Worm (Caenorhabditis elegans) whole organism, L3 larva: Measurements from ENCODE around the gene T03G6.1.

Experiments used
- R02D3.7 ChIP-seq: fragments of 150-350 bp; optimal IDR thresholded peaks from 2 replicates; lab custom pipeline; 2014; ENCODE audit warnings: missing biosample characterization, missing genetic modification characterization
- ZK546.5 ChIP-seq: sonication (generic microtip); optimal IDR thresholded peaks from 2 replicates; lab custom pipeline; 2017; ENCODE audit warnings: missing biosample characterization, missing genetic modification characterization
- ceh-16 ChIP-seq: sonication (generic microtip); optimal IDR thresholded peaks from 2 replicates; lab custom pipeline; 2017; ENCODE audit warnings: missing biosample characterization, missing genetic modification characterization
- ceh-28 ChIP-seq: fragments of 150-350 bp; optimal IDR thresholded peaks from 2 replicates; lab custom pipeline; 2014; ENCODE audit warnings: missing biosample characterization, missing genetic modification reagents, missing genetic modification characterization
- ceh-82 ChIP-seq: fragments of 150-350 bp; optimal IDR thresholded peaks from 2 replicates; lab custom pipeline; 2014; ENCODE audit warnings: missing biosample characterization, missing genetic modification characterization
- egl-27 ChIP-seq: sonication (generic microtip); optimal IDR thresholded peaks from 4 replicates; lab custom pipeline; 2017; ENCODE audit warnings: missing biosample characterization, missing genetic modification reagents, missing genetic modification characterization
- egl-5 ChIP-seq: fragments of 150-350 bp; optimal IDR thresholded peaks from 2 replicates; lab custom pipeline; 2017; ENCODE audit warnings: missing biosample characterization, missing genetic modification reagents, missing genetic modification characterization, inconsistent platforms
- elt-1 ChIP-seq: fragments of 150-350 bp; optimal IDR thresholded peaks from 2 replicates; lab custom pipeline; 2014; ENCODE audit warnings: missing biosample characterization, missing genetic modification characterization
- elt-2 ChIP-seq: sonication (generic microtip); optimal IDR thresholded peaks from 2 replicates; lab custom pipeline; 2016; ENCODE audit warnings: missing genetic modification reagents, mild to moderate bottlenecking, missing genetic modification characterization, missing compliant biosample characterization
- elt-3 ChIP-seq, 3 experiments: fragments of 150-350 bp in 1 of 3; sonication (generic microtip) in 2 of 3; optimal IDR thresholded peaks; 2 replicates in 2 of 3; 4 replicates in 1 of 3; lab custom pipeline; 2014 to 2017; ENCODE audit warnings: missing biosample characterization in 3 of 3, missing genetic modification characterization in 3 of 3
- fkh-10 ChIP-seq: sonication (generic microtip); optimal IDR thresholded peaks from 2 replicates; lab custom pipeline; 2017; ENCODE audit warnings: missing biosample characterization, missing genetic modification reagents, missing genetic modification characterization
- fos-1 ChIP-seq: fragments of 150-350 bp; optimal IDR thresholded peaks from 2 replicates; lab custom pipeline; 2014; ENCODE audit warnings: missing biosample characterization, missing genetic modification characterization
- hmg-11 ChIP-seq: sonication (generic microtip); optimal IDR thresholded peaks from 2 replicates; lab custom pipeline; 2016; ENCODE audit warnings: missing genetic modification characterization, missing compliant biosample characterization
- jun-1 ChIP-seq: fragments of 150-350 bp; optimal IDR thresholded peaks from 2 replicates; lab custom pipeline; 2014; ENCODE audit warnings: missing biosample characterization, missing genetic modification reagents, missing genetic modification characterization
- lin-15B ChIP-seq: fragments of 150-350 bp; optimal IDR thresholded peaks from 2 replicates; lab custom pipeline; 2014; ENCODE audit warnings: missing biosample characterization, missing genetic modification characterization
- lin-39 ChIP-seq: fragments of 150-350 bp; optimal IDR thresholded peaks from 2 replicates; lab custom pipeline; 2018; ENCODE audit warnings: missing biosample characterization, missing genetic modification reagents, missing genetic modification characterization
- lsy-12 ChIP-seq: sonication (generic microtip); optimal IDR thresholded peaks from 2 replicates; lab custom pipeline; 2016; ENCODE audit warnings: mild to moderate bottlenecking, missing genetic modification characterization, missing compliant biosample characterization
- mml-1 ChIP-seq: fragments of 150-350 bp; sonication (generic microtip); optimal IDR thresholded peaks from 3 replicates; lab custom pipeline; 2014; ENCODE audit warnings: missing biosample characterization, missing genetic modification characterization
- nfya-1 ChIP-seq: sonication (generic microtip); optimal IDR thresholded peaks from 2 replicates; lab custom pipeline; 2017; ENCODE audit warnings: missing genetic modification characterization, mild to moderate bottlenecking, missing compliant biosample characterization, antibody characterized with exemption, moderate library complexity; ENCODE audit not compliant: insufficient read depth
- nhr-12 ChIP-seq: fragments of 150-350 bp; optimal IDR thresholded peaks from 2 replicates; lab custom pipeline; 2014; ENCODE audit warnings: missing biosample characterization, missing genetic modification characterization
- nhr-23 ChIP-seq: fragments of 150-350 bp; optimal IDR thresholded peaks from 2 replicates; lab custom pipeline; 2014; ENCODE audit warnings: missing biosample characterization, missing genetic modification reagents, missing genetic modification characterization
- nhr-25 ChIP-seq: sonication (generic microtip); optimal IDR thresholded peaks from 2 replicates; lab custom pipeline; 2017; ENCODE audit warnings: missing biosample characterization, missing genetic modification characterization
- nhr-28 ChIP-seq: fragments of 150-350 bp; optimal IDR thresholded peaks from 2 replicates; lab custom pipeline; 2014; ENCODE audit warnings: missing biosample characterization, missing genetic modification characterization
- nhr-43 ChIP-seq: sonication (generic microtip); optimal IDR thresholded peaks from 2 replicates; lab custom pipeline; 2016; ENCODE audit warnings: mild to moderate bottlenecking, missing genetic modification characterization, missing compliant biosample characterization; ENCODE audit not compliant: poor library complexity, severe bottlenecking
- nhr-76 ChIP-seq: fragments of 150-350 bp; sonication (generic microtip); optimal IDR thresholded peaks from 5 replicates; lab custom pipeline; 2014; ENCODE audit warnings: missing biosample characterization, missing genetic modification characterization
- nhr-77 ChIP-seq: fragments of 150-350 bp; optimal IDR thresholded peaks from 2 replicates; lab custom pipeline; 2014; ENCODE audit warnings: missing biosample characterization, missing genetic modification characterization
- pha-4 ChIP-seq: fragments of 150-350 bp; optimal IDR thresholded peaks from 2 replicates; lab custom pipeline; 2014; ENCODE audit warnings: missing biosample characterization, missing genetic modification reagents, missing genetic modification characterization
- pqm-1 ChIP-seq: fragments of 150-350 bp; optimal IDR thresholded peaks from 2 replicates; lab custom pipeline; 2017; ENCODE audit warnings: missing biosample characterization, missing genetic modification characterization, inconsistent platforms
- snpc-4 ChIP-seq: fragments of 150-350 bp; optimal IDR thresholded peaks from 2 replicates; lab custom pipeline; 2014; ENCODE audit warnings: missing biosample characterization, missing genetic modification characterization
- tbx-2 ChIP-seq: sonication (generic microtip); optimal IDR thresholded peaks from 2 replicates; lab custom pipeline; 2016; ENCODE audit warnings: mild to moderate bottlenecking, missing genetic modification characterization, missing compliant biosample characterization
- unc-39 ChIP-seq: sonication (generic microtip); optimal IDR thresholded peaks from 4 replicates; lab custom pipeline; 2017; ENCODE audit warnings: missing biosample characterization, missing genetic modification characterization
- unc-62 ChIP-seq: fragments of 150-350 bp; sonication (generic microtip); optimal IDR thresholded peaks from 4 replicates; lab custom pipeline; 2014; ENCODE audit warnings: missing biosample characterization, missing genetic modification reagents, missing genetic modification characterization
- ztf-11 ChIP-seq: fragments of 150-350 bp; optimal IDR thresholded peaks from 2 replicates; lab custom pipeline; 2014; ENCODE audit warnings: missing biosample characterization, missing genetic modification characterization
- ztf-4 ChIP-seq: fragments of 150-350 bp; optimal IDR thresholded peaks from 2 replicates; lab custom pipeline; 2014; ENCODE audit warnings: missing biosample characterization, missing genetic modification characterization

The T03G6.1 gene

DNA sequence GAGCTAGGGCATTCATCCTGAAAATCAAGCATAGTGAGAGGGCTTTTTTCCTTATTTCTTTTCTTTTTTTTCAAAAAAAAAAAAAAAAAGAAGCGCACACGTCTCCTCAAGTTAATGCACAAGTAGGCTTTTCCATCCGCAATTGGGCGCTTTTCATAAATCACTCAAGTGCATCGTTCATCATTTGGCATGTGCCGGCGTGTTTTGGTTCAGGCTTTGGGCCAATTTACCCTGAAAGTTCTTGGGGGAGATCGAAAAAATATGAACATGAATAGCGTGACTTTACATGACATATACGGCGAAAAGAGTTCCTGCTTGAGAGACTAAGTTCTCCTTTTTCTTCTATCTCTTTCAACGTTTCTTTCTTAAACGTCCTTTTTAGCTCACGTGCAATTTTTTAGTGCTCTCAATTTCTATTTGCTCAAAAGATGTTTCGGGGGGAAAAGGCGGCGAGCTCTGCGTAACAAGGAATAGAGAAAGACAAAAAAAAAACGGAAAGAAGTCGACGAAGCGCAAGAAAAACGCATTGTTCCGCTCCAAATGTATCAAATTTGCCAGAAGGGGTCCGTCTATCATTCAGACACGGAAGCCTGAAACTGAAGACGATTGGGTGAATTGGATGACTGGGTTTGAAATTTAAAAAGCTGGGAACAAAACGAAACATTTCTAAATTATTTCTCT lies 6.9 kb upstream of the T03G6.1 start:
- TF ChIP-seq unc-62 (GFP tag; lab: Kevin White, UChicago) (no peak), ZK546.5 (no peak), egl-27 (no peak), hmg-11 (tag; lab: Kevin White, UChicago) (no peak), tbx-2 (tag; lab: Kevin White, UChicago) (no peak), R02D3.7 (tag; lab: Kevin White, UChicago) (no peak), unc-39 (tag; lab: Kevin White, UChicago) (no peak), snpc-4 (tag; lab: Kevin White, UChicago) (no peak), fkh-10 (GFP tag; lab: Kevin White, UChicago) (no peak), elt-3 (tag; optimal IDR thresholded peaks at IDR 0.05; lab: Kevin White, UChicago) (no peak), egl-5 (no peak), nhr-43 (tag; lab: Kevin White, UChicago) (no peak), nhr-23 (tag; lab: Kevin White, UChicago) (no peak), nhr-25 (tag; lab: Kevin White, UChicago) (no peak)

DNA sequence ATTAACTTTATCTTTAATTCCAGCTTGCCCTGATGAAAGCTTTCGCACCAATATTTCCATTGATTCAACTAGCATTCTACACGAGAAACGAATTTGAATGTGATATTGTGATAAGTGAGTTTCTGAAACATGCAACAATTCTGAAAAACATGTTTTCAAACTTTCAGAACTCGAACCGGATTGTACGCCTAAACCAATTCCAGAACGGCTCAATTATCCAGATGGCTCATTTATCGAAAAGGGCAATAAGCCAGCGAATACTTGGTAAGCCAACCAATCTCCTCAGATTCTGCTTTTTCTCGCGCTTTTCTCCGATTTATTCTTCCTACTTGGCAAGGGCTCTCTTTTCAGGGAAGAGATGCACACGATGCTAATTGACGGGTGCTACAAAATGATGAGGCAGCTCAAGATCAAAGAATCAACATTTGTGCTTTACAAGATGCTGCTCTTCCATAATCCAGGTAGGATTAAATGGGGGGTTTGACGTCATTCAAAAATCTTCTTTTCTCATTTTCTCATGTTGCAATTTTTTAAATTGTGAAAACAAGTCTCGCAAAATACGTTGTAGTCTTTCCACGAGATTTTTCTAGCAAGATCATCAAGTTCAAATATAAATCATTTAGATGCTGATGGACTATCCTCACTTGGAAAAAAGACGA lies 3.5 kb upstream of the T03G6.1 start:
- TF ChIP-seq mml-1 (tag; lab: Kevin White, UChicago) (no peak), ztf-11 (tag; lab: Kevin White, UChicago) (no peak), ztf-4 (tag; lab: Kevin White, UChicago) (no peak), lin-39 (tag; lab: Kevin White, UChicago) (peak; percentile 33), hmg-11 (tag; lab: Kevin White, UChicago) (no peak), nfya-1 (tag; lab: Kevin White, UChicago) (peak; percentile 31), nhr-12 (tag; lab: Kevin White, UChicago) (no peak), fkh-10 (GFP tag; lab: Kevin White, UChicago) (peak; percentile 59)

DNA sequence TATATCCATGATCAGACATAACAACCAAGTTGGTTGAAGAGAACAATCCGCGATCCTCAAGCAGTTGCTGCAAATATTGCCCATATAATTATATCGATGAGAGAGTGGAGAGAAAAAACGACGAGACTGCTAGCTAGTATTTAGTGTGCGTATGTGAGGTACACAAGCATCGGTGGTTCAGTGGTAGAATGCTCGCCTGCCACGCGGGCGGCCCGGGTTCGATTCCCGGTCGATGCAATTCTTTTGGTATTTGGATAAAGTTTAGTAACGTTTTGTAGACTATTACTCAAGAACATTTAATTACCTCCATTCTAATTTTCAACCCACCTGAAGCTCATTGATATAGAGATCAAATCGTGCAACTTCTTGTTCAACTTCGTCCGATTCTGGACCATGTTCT lies 5.0 kb downstream of the T03G6.1 start:
- TF ChIP-seq fos-1 (tag; lab: Kevin White, UChicago) (no peak), lsy-12 (peak; percentile 34), nfya-1 (tag; lab: Kevin White, UChicago) (peak; percentile 61), ceh-28 (no peak), nhr-25 (tag; lab: Kevin White, UChicago) (peak; percentile 33), ceh-82 (tag; lab: Kevin White, UChicago) (peak; percentile 17), ZK546.5 (no peak), elt-1 (tag; lab: Kevin White, UChicago) (peak; percentile 26), nhr-28 (no peak), lin-15B (tag; lab: Kevin White, UChicago) (no peak), nhr-76 (no peak), fkh-10 (GFP tag; lab: Kevin White, UChicago) (no peak), tbx-2 (tag; lab: Kevin White, UChicago) (peak; percentile 33), R02D3.7 (tag; lab: Kevin White, UChicago) (no peak), snpc-4 (tag; lab: Kevin White, UChicago) (peak; percentile 20), nhr-77 (no peak), pha-4 (tag; lab: Kevin White, UChicago) (peak; percentile 81), jun-1 (tag; lab: Kevin White, UChicago) (peak; percentile 37), nhr-23 (tag; lab: Kevin White, UChicago) (peak; percentile 65), elt-2 (tag; lab: Kevin White, UChicago) (peak; percentile 59), ztf-11 (tag; lab: Kevin White, UChicago) (no peak), hmg-11 (tag; lab: Kevin White, UChicago) (peak; percentile 79), nhr-12 (tag; lab: Kevin White, UChicago) (no peak), pqm-1 (peak; percentile 47), egl-5 (peak; percentile 5), nhr-43 (tag; lab: Kevin White, UChicago) (peak; percentile 84), lin-39 (tag; lab: Kevin White, UChicago) (peak; percentile 73), ceh-16 (peak; percentile 17)
